Fruit fly (Drosophila melanogaster): ENCODE data around the gene ND-20L.

ND-20L gene

dm6 chr3R:29493242-29493944 lies 22.1 kb upstream of the ND-20L start, which contains the start of the genes CG2310 and Diedel (continued):
- no peak for TF ChIP-seq Fer2 (tag; optimal IDR thresholded peaks at IDR 0.05)
- no peak for TF ChIP-seq jigr1 (GFP tag; IDR thresholded peaks at IDR 0.05)
- TF ChIP-seq Camta (GFP tag; optimal IDR thresholded peaks at IDR 0.05) = no peak
- TF ChIP-seq CG4820 (GFP tag; optimal IDR thresholded peaks at IDR 0.05) = no peak
- TF ChIP-seq CG7963 (GFP tag; IDR thresholded peaks at IDR 0.05; ENCODE audit: partially characterized antibody) = no peak
- no peak for TF ChIP-seq cas (GFP tag; IDR thresholded peaks at IDR 0.05)
- TF ChIP-seq run (tag; optimal IDR thresholded peaks at IDR 0.05) = no peak
- TF ChIP-seq CG17359 (tag; optimal IDR thresholded peaks at IDR 0.05) = no peak
- peak; percentile 98 for TF ChIP-seq Myb (GFP tag; optimal IDR thresholded peaks at IDR 0.05)
- peak; percentile 49 for TF ChIP-seq CG1792 (GFP tag; optimal IDR thresholded peaks at IDR 0.05)
- TF ChIP-seq CG4328 (GFP tag; optimal IDR thresholded peaks at IDR 0.05) = no peak
- TF ChIP-seq chm (GFP tag; IDR thresholded peaks at IDR 0.05) = peak; percentile 43; the same call in 1 of the 2 replicates
- no peak for TF ChIP-seq gcm2 (GFP tag; optimal IDR thresholded peaks at IDR 0.05)
- TF ChIP-seq h (optimal IDR thresholded peaks at IDR 0.05) = no peak
- peak; percentile 45 for TF ChIP-seq CG8924 (tag; optimal IDR thresholded peaks at IDR 0.05)
- TF ChIP-seq her (GFP tag; optimal IDR thresholded peaks at IDR 0.05) = peak; percentile 84
- no peak for TF ChIP-seq CG34376 (GFP tag; optimal IDR thresholded peaks at IDR 0.05)
- TF ChIP-seq caup (GFP tag; optimal IDR thresholded peaks at IDR 0.05; ENCODE audit: severe bottlenecking) = no peak
- TF ChIP-seq ac (GFP tag; optimal IDR thresholded peaks at IDR 0.05) = peak; percentile 22
- TF ChIP-seq CG4854 (GFP tag; optimal IDR thresholded peaks at IDR 0.05) = no peak
- TF ChIP-seq ems (GFP tag; optimal IDR thresholded peaks at IDR 0.05) = no peak
- TF ChIP-seq sc (optimal IDR thresholded peaks at IDR 0.05) = no peak
- no peak for TF ChIP-seq sc (GFP tag; optimal IDR thresholded peaks at IDR 0.05)
- no peak for TF ChIP-seq pb (GFP tag; optimal IDR thresholded peaks at IDR 0.05)
- no peak for TF ChIP-seq CG1602 (GFP tag; optimal IDR thresholded peaks at IDR 0.05)
- TF ChIP-seq CG2678 (tag; optimal IDR thresholded peaks at IDR 0.05) = no peak
- TF ChIP-seq CG7987 (GFP tag; optimal IDR thresholded peaks at IDR 0.05) = peak; percentile 5
- no peak for TF ChIP-seq Optix (GFP tag; IDR thresholded peaks at IDR 0.05)
- no peak for TF ChIP-seq sr (GFP tag; IDR thresholded peaks at IDR 0.05)
- no peak for TF ChIP-seq CG6654 (GFP tag; optimal IDR thresholded peaks at IDR 0.05)
- TF ChIP-seq CG3065 (GFP tag; optimal IDR thresholded peaks at IDR 0.05) = peak; percentile 0
- peak; percentile 2 for TF ChIP-seq CG13775 (GFP tag; optimal IDR thresholded peaks at IDR 0.05)
- no peak for TF ChIP-seq sens-2 (GFP tag; IDR thresholded peaks at IDR 0.05)
- peak; percentile 26 for TF ChIP-seq CHES-1-like (GFP tag; optimal IDR thresholded peaks at IDR 0.05)
- TF ChIP-seq CG4617 (GFP tag; optimal IDR thresholded peaks at IDR 0.05; ENCODE audit: borderline replicate concordance) = peak; percentile 2
- TF ChIP-seq Abd-B (GFP tag; optimal IDR thresholded peaks at IDR 0.05) = no peak
- peak; percentile 47 for TF ChIP-seq stwl (tag; optimal IDR thresholded peaks at IDR 0.05)
- TF ChIP-seq nerfin-2 (GFP tag; IDR thresholded peaks at IDR 0.05; ENCODE audit: partially characterized antibody) = peak; percentile 70
- TF ChIP-seq sim (GFP tag; IDR thresholded peaks at IDR 0.05) = no peak
- TF ChIP-seq CG3847 (GFP tag; IDR thresholded peaks at IDR 0.05) = peak; percentile 78
- no peak for TF ChIP-seq tna (GFP tag; IDR thresholded peaks at IDR 0.05; ENCODE audit: partially characterized antibody)
- TF ChIP-seq Dp (GFP tag; optimal IDR thresholded peaks at IDR 0.05) = peak; percentile 53
- TF ChIP-seq Awh (GFP tag; IDR thresholded peaks at IDR 0.05) = no peak
- no peak for TF ChIP-seq kni (GFP tag; optimal IDR thresholded peaks at IDR 0.05)
- TF ChIP-seq HLH3B (GFP tag; IDR thresholded peaks at IDR 0.05) = no peak
- TF ChIP-seq ro (GFP tag; IDR thresholded peaks at IDR 0.05) = no peak
- TF ChIP-seq CG4360 (GFP tag; IDR thresholded peaks at IDR 0.05) = no peak
- no peak for TF ChIP-seq Mad (GFP tag; optimal IDR thresholded peaks at IDR 0.05)
- TF ChIP-seq GATAe (GFP tag; conservative IDR thresholded peaks at IDR 0.05) = no peak
- TF ChIP-seq sens (GFP tag) = peak; percentile 43
- no peak for TF ChIP-seq Meics (GFP tag; optimal IDR thresholded peaks at IDR 0.05)
